Worm (Caenorhabditis elegans) whole organism, L4 larva: Measurements from ENCODE around the gene nca-2.

Experiments used
- Y105C5A.15 ChIP-seq: fragments of 200-800 bp; sonication (Bioruptor generic); IDR thresholded peaks from 2 replicates; pipeline ENCODE4 v1.3.6; 2022; ENCODE audit warnings: missing genetic modification characterization, missing compliant biosample characterization
- Y5F2A.4 ChIP-seq: fragments of 200-800 bp; sonication (Bioruptor generic); optimal IDR thresholded peaks from 2 replicates; lab custom pipeline; 2018; ENCODE audit warnings: mild to moderate bottlenecking, missing genetic modification characterization, missing compliant biosample characterization
- ZK546.5 ChIP-seq, 2 experiments: sonication (generic microtip); optimal IDR thresholded peaks; 2 replicates each; lab custom pipeline; 2017; ENCODE audit warnings: missing biosample characterization in 2 of 2, missing genetic modification characterization in 2 of 2
- aha-1 ChIP-seq: fragments of 150-350 bp; peaks from one replicate; lab custom pipeline; 2014; ENCODE audit warnings: missing biosample characterization, missing genetic modification characterization
- ama-1 ChIP-seq: fragments of 150-350 bp; optimal IDR thresholded peaks from 2 replicates; lab custom pipeline; 2014; ENCODE audit warnings: inconsistent platforms, mixed read lengths
- attf-4 ChIP-seq: sonication (generic microtip); optimal IDR thresholded peaks from 3 replicates; lab custom pipeline; 2017; ENCODE audit warnings: missing biosample characterization, missing genetic modification characterization
- ceh-32 ChIP-seq: sonication (generic microtip); optimal IDR thresholded peaks from 2 replicates; lab custom pipeline; 2016; ENCODE audit warnings: mild to moderate bottlenecking, missing genetic modification characterization, missing compliant biosample characterization; ENCODE audit not compliant: poor library complexity
- ces-1 ChIP-seq: fragments of 150-350 bp; sonication (generic microtip); optimal IDR thresholded peaks from 4 replicates; lab custom pipeline; 2014; ENCODE audit warnings: missing biosample characterization, missing genetic modification reagents, missing genetic modification characterization
- cey-2 ChIP-seq: sonication (generic microtip); optimal IDR thresholded peaks from 3 replicates; lab custom pipeline; 2017; ENCODE audit warnings: missing genetic modification characterization, mild to moderate bottlenecking, missing compliant biosample characterization, antibody characterized with exemption, borderline replicate concordance; ENCODE audit not compliant: insufficient read depth
- daf-12 ChIP-seq: fragments of 150-350 bp; optimal IDR thresholded peaks from 2 replicates; lab custom pipeline; 2014; ENCODE audit warnings: missing biosample characterization, missing genetic modification reagents, missing genetic modification characterization
- daf-19 ChIP-seq: fragments of 200-800 bp; sonication (Bioruptor generic); conservative IDR thresholded peaks from 2 replicates; pipeline ENCODE4 v1.3.6; 2022; ENCODE audit warnings: missing genetic modification characterization, missing compliant biosample characterization
- dpl-1 ChIP-seq: fragments of 150-350 bp; optimal IDR thresholded peaks from 2 replicates; lab custom pipeline; 2014; ENCODE audit warnings: missing biosample characterization, missing genetic modification reagents, missing genetic modification characterization
- dve-1 ChIP-seq: sonication (generic microtip); optimal IDR thresholded peaks from 2 replicates; lab custom pipeline; 2017; ENCODE audit warnings: antibody characterized with exemption, mild to moderate bottlenecking, missing genetic modification characterization, missing compliant biosample characterization; ENCODE audit not compliant: insufficient read depth
- fos-1 ChIP-seq: fragments of 150-350 bp; optimal IDR thresholded peaks from 2 replicates; lab custom pipeline; 2014; ENCODE audit warnings: missing biosample characterization, missing genetic modification characterization
- gei-8 ChIP-seq: fragments of 200-800 bp; sonication (Bioruptor generic); optimal IDR thresholded peaks from 2 replicates; lab custom pipeline; 2018; ENCODE audit warnings: mild to moderate bottlenecking, missing genetic modification characterization, missing compliant biosample characterization
- jun-1 ChIP-seq: fragments of 150-350 bp; optimal IDR thresholded peaks from 2 replicates; lab custom pipeline; 2014; ENCODE audit warnings: missing biosample characterization, missing genetic modification reagents, missing genetic modification characterization
- lim-7 ChIP-seq: fragments of 200-800 bp; sonication (Bioruptor generic); IDR thresholded peaks from 2 replicates; pipeline ENCODE4 v1.3.6; 2022; ENCODE audit warnings: missing genetic modification characterization, missing compliant biosample characterization
- lin-13 ChIP-seq: fragments of 150-350 bp; optimal IDR thresholded peaks from 2 replicates; lab custom pipeline; 2014; ENCODE audit warnings: missing biosample characterization, missing genetic modification reagents, missing genetic modification characterization
- lir-3 ChIP-seq: sonication (generic microtip); optimal IDR thresholded peaks from 2 replicates; lab custom pipeline; 2016; ENCODE audit warnings: mild to moderate bottlenecking, missing genetic modification characterization, missing compliant biosample characterization
- mdt-29 ChIP-seq: fragments of 200-800 bp; sonication (Bioruptor generic); IDR thresholded peaks from 2 replicates; pipeline ENCODE4 v1.3.6; 2022; ENCODE audit warnings: missing genetic modification reagents, missing genetic modification characterization, missing compliant biosample characterization
- nhr-237 ChIP-seq: sonication (generic microtip); optimal IDR thresholded peaks from 2 replicates; lab custom pipeline; 2017; ENCODE audit warnings: missing biosample characterization, missing genetic modification characterization
- nhr-25 ChIP-seq: sonication (generic microtip); optimal IDR thresholded peaks from 2 replicates; lab custom pipeline; 2017; ENCODE audit warnings: missing genetic modification characterization, mild to moderate bottlenecking, missing compliant biosample characterization, antibody characterized with exemption, moderate library complexity, borderline replicate concordance; ENCODE audit not compliant: insufficient read depth
- nhr-28 ChIP-seq: fragments of 150-350 bp; optimal IDR thresholded peaks from 2 replicates; lab custom pipeline; 2014; ENCODE audit warnings: missing biosample characterization, missing genetic modification characterization
- nhr-41 ChIP-seq: fragments of 200-800 bp; sonication (Bioruptor generic); IDR thresholded peaks from 2 replicates; pipeline ENCODE4 v1.3.6; 2022; ENCODE audit warnings: missing genetic modification reagents, missing genetic modification characterization, missing compliant biosample characterization
- nhr-42 ChIP-seq: fragments of 200-800 bp; sonication (Bioruptor generic); IDR thresholded peaks from 2 replicates; pipeline ENCODE4 v1.3.6; 2022; ENCODE audit warnings: missing genetic modification characterization, missing compliant biosample characterization
- nhr-48 ChIP-seq: sonication (generic microtip); optimal IDR thresholded peaks from 2 replicates; lab custom pipeline; 2016; ENCODE audit warnings: mild to moderate bottlenecking, missing genetic modification characterization, missing compliant biosample characterization
- nhr-76 ChIP-seq: fragments of 150-350 bp; optimal IDR thresholded peaks from 2 replicates; lab custom pipeline; 2014; ENCODE audit warnings: missing biosample characterization, missing genetic modification characterization
- nhr-77 ChIP-seq: fragments of 150-350 bp; optimal IDR thresholded peaks from 2 replicates; lab custom pipeline; 2014; ENCODE audit warnings: missing biosample characterization, missing genetic modification characterization
- pha-4 ChIP-seq, 2 experiments: fragments of 150-350 bp in 1 of 2; fragments of 200-800 bp in 1 of 2; sonication (Bioruptor generic) in 1 of 2; IDR thresholded peaks in 1 of 2; optimal IDR thresholded peaks in 1 of 2; 2 replicates each; pipeline versions ENCODE4 v1.3.6 to Lab custom; 2014 to 2022; ENCODE audit warnings: missing genetic modification characterization in 2 of 2, missing genetic modification reagents in 2 of 2, missing biosample characterization in 1 of 2, missing compliant biosample characterization in 1 of 2
- pqm-1 ChIP-seq: sonication (generic microtip); optimal IDR thresholded peaks from 2 replicates; lab custom pipeline; 2017; ENCODE audit warnings: missing biosample characterization, missing genetic modification characterization
- skn-1 ChIP-seq: fragments of 150-350 bp; optimal IDR thresholded peaks from 2 replicates; lab custom pipeline; 2014; ENCODE audit warnings: missing biosample characterization, missing genetic modification characterization
- snpc-1.2 ChIP-seq: fragments of 200-800 bp; sonication (Bioruptor generic); IDR thresholded peaks from 2 replicates; pipeline ENCODE4 v1.3.6; 2022; ENCODE audit warnings: missing genetic modification reagents, missing genetic modification characterization, missing compliant biosample characterization
- spr-1 ChIP-seq: sonication (generic microtip); optimal IDR thresholded peaks from 2 replicates; lab custom pipeline; 2016; ENCODE audit warnings: mild to moderate bottlenecking, missing genetic modification characterization, missing compliant biosample characterization
- spr-3 ChIP-seq: fragments of 200-800 bp; sonication (Bioruptor generic); optimal IDR thresholded peaks from 2 replicates; lab custom pipeline; 2018; ENCODE audit warnings: mild to moderate bottlenecking, missing genetic modification characterization, missing compliant biosample characterization
- tra-1 ChIP-seq: fragments of 200-800 bp; sonication (Bioruptor generic); IDR thresholded peaks from 2 replicates; pipeline ENCODE4 v1.3.6; 2022; ENCODE audit warnings: missing genetic modification reagents, missing genetic modification characterization, missing compliant biosample characterization
- unc-130 ChIP-seq: sonication (generic microtip); optimal IDR thresholded peaks from 2 replicates; lab custom pipeline; 2016; ENCODE audit warnings: missing genetic modification reagents, missing genetic modification characterization, missing compliant biosample characterization
- unc-39 ChIP-seq: sonication (generic microtip); optimal IDR thresholded peaks from 2 replicates; lab custom pipeline; 2017; ENCODE audit warnings: missing biosample characterization, missing genetic modification characterization
- zag-1 ChIP-seq: fragments of 150-350 bp; optimal IDR thresholded peaks from 2 replicates; lab custom pipeline; 2014; ENCODE audit warnings: missing biosample characterization, missing genetic modification characterization
- zfp-2 ChIP-seq: sonication (generic microtip); optimal IDR thresholded peaks from 2 replicates; lab custom pipeline; 2016; ENCODE audit warnings: mild to moderate bottlenecking, missing genetic modification characterization, missing compliant biosample characterization
- zip-2 ChIP-seq: fragments of 150-350 bp; optimal IDR thresholded peaks from 2 replicates; lab custom pipeline; 2014; ENCODE audit warnings: missing biosample characterization, missing genetic modification characterization
- ztf-7 ChIP-seq: fragments of 150-350 bp; optimal IDR thresholded peaks from 2 replicates; lab custom pipeline; 2014; ENCODE audit warnings: missing biosample characterization, missing genetic modification characterization

nca-2 gene

ce11 chrIII:5018116-5018689, 52.8 kb downstream of the nca-2 start, which contains the start of gene wip-1 (continued):
- TF ChIP-seq fos-1: peak; percentile 44
- TF ChIP-seq zip-2 (tag; lab: Kevin White, UChicago): peak; percentile 88
- TF ChIP-seq unc-130 (GFP tag; lab: Kevin White, UChicago): peak; percentile 97
- TF ChIP-seq dpl-1: peak; percentile 95
- TF ChIP-seq tra-1 (GFP tag; lab: Robert Waterston, UW): peak; percentile 93
- TF ChIP-seq lim-7 (GFP tag; lab: Robert Waterston, UW): peak; percentile 76
- peak; percentile 11 for TF ChIP-seq gei-8 (GFP tag; lab: Kevin White, UChicago)
- peak; percentile 19 for TF ChIP-seq unc-39 (tag; lab: Kevin White, UChicago)
- TF ChIP-seq daf-12 (tag; lab: Kevin White, UChicago): no peak
- peak; percentile 85 for TF ChIP-seq zfp-2
- peak; percentile 69 for TF ChIP-seq ceh-32 (tag; lab: Kevin White, UChicago)
- peak; percentile 53 for TF ChIP-seq nhr-76
- TF ChIP-seq mdt-29 (GFP tag; lab: Robert Waterston, UW): peak; percentile 82
- TF ChIP-seq attf-4 (tag; lab: Kevin White, UChicago): peak; percentile 3
- peak; percentile 57 for TF ChIP-seq cey-2
- peak; percentile 78 for TF ChIP-seq snpc-1.2 (GFP tag; lab: Robert Waterston, UW)
- TF ChIP-seq ces-1 (GFP tag; lab: Kevin White, UChicago): peak; percentile 33
- TF ChIP-seq daf-19: peak; percentile 95

- peak; percentile 55 for TF ChIP-seq aha-1 (tag; lab: Kevin White, UChicago)
- TF ChIP-seq lir-3: no peak
- TF ChIP-seq daf-12 (tag; lab: Kevin White, UChicago): no peak
- no peak for TF ChIP-seq nhr-77 (tag; lab: Kevin White, UChicago)
- TF ChIP-seq nhr-42 (GFP tag; lab: Robert Waterston, UW): no peak
Observed at ce11 chrIII:5020924-5021323, 55.6 kb downstream of the nca-2 start, which contains the start of gene mdt-11. Gene mdt-11, plus strand, starts transcription at chrIII:5021224.

- TF ChIP-seq Y105C5A.15 (GFP tag; lab: Robert Waterston, UW): no peak
- TF ChIP-seq ama-1 (lab: Kevin White, UChicago): no peak
- TF ChIP-seq pha-4 (GFP tag; IDR thresholded peaks at IDR 0.05; lab: Robert Waterston, UW): no peak
- no peak for TF ChIP-seq pha-4 (tag; optimal IDR thresholded peaks at IDR 0.05; lab: Kevin White, UChicago)
- no peak for TF ChIP-seq nhr-41
- TF ChIP-seq Y5F2A.4 (GFP tag; lab: Kevin White, UChicago): no peak
- TF ChIP-seq spr-1 (tag; lab: Kevin White, UChicago): no peak
- no peak for TF ChIP-seq ZK546.5 (tag; optimal IDR thresholded peaks at IDR 0.05; lab: Kevin White, UChicago)
- no peak for TF ChIP-seq pqm-1 (tag; lab: Kevin White, UChicago)
- TF ChIP-seq nhr-25 (tag; lab: Kevin White, UChicago): no peak
- no peak for TF ChIP-seq nhr-237 (tag; lab: Kevin White, UChicago)
- TF ChIP-seq skn-1 (tag; lab: Kevin White, UChicago): no peak
- no peak for TF ChIP-seq spr-3
- no peak for TF ChIP-seq dve-1 (tag; lab: Kevin White, UChicago)
- TF ChIP-seq jun-1 (tag; lab: Kevin White, UChicago): no peak
- no peak for TF ChIP-seq ztf-7 (tag; lab: Kevin White, UChicago)
- no peak for TF ChIP-seq zag-1
- TF ChIP-seq attf-4 (tag; lab: Kevin White, UChicago): no peak
- no peak for TF ChIP-seq nhr-48 (tag; lab: Kevin White, UChicago)
- no peak for TF ChIP-seq lin-13 (GFP tag; lab: Kevin White, UChicago)
- TF ChIP-seq nhr-28 (tag; lab: Kevin White, UChicago): no peak
Observed at ce11 chrIII:5021689-5022088, 56.3 kb downstream of the nca-2 start, which contains the start of gene R144.3. Gene R144.3, plus strand, starts transcription at chrIII:5021989.
